Worm (Caenorhabditis elegans) whole organism, L4/young adult: ENCODE measurements around the gene ric-3.

Experiments
- W03F9.2 ChIP-seq: fragments of 150-350 bp; optimal IDR thresholded peaks from 2 replicates; lab custom pipeline; 2014; ENCODE audit warnings: missing biosample characterization, missing genetic modification characterization
- dao-5 ChIP-seq: sonication (generic microtip); optimal IDR thresholded peaks from 2 replicates; lab custom pipeline; 2016; ENCODE audit warnings: missing genotype, missing genetic modification characterization, moderate library complexity, missing compliant biosample characterization
- him-1 ChIP-seq: sonication (generic microtip); optimal IDR thresholded peaks from 2 replicates; lab custom pipeline; 2016; ENCODE audit warnings: missing genotype, missing genetic modification reagents, missing genetic modification characterization, missing compliant biosample characterization

ce11 chrIV:7822524-7822923 is 4.5 kb downstream of the ric-3 start, which contains the start of gene T14A8.2:
- TF ChIP-seq dao-5 (tag; lab: Kevin White, UChicago) (no peak), W03F9.2 (tag; lab: Kevin White, UChicago) (no peak), him-1 (tag; lab: Kevin White, UChicago) (no peak)
